In the genomic region with DNA sequence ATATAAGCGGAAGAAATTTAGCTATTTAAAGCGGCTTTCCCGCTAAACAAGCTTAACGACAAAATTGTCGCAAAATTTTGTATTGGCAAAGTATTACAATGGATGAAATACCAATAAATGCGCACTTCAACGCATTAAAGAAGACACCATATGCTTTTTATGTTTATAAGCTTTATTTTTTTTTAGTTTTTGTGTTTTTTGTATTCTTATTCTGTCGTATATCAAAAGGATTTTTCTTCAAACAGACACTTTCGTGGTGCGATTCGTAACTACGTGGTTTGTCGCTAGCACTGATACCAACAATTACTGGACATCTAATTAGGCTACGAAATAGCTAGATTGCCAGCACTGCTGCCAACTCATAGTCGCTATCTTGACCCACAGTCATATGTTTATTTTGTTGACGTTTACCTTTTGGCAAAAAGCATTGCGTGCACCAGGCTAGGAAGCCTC, we compare ENCODE assay signal across 1 fruit fly cellular context.
TF ChIP-seq lines count a peak whose summit lies in the region.

A gene (plus strand): TSS at position 387 of the 453 bp plus-strand sequence.

TF ChIP-seq in whole organism, embryonic, 481 proteins besides CTCF, POLR2A, EP300 and RAD21 (continued from another document and continues in another):
- no peak for TF ChIP-seq CG13287 (GFP tag; IDR thresholded peaks at IDR 0.05; lab: Robert Waterston, UW; ENCODE audit: partially characterized antibody)
- no peak for TF ChIP-seq CG14667 (GFP tag; IDR thresholded peaks at IDR 0.05; lab: Robert Waterston, UW)
- no peak for TF ChIP-seq CG10959 (GFP tag; IDR thresholded peaks at IDR 0.05; lab: Robert Waterston, UW)
- no peak for TF ChIP-seq CG1832 (GFP tag; optimal IDR thresholded peaks at IDR 0.05; lab: Kevin White, UChicago)
- no peak for TF ChIP-seq CG13123 (GFP tag; optimal IDR thresholded peaks at IDR 0.05; lab: Kevin White, UChicago)
- TF ChIP-seq mirr (GFP tag; optimal IDR thresholded peaks at IDR 0.05; lab: Kevin White, UChicago) = no peak
- TF ChIP-seq Ssrp (tag; optimal IDR thresholded peaks at IDR 0.05; lab: Kevin White, UChicago) = peak; percentile 7
- TF ChIP-seq CG15514 (GFP tag; optimal IDR thresholded peaks at IDR 0.05; lab: Kevin White, UChicago) = peak; percentile 52
- TF ChIP-seq jing (GFP tag; optimal IDR thresholded peaks at IDR 0.05; lab: Kevin White, UChicago) = no peak
- no peak for TF ChIP-seq pfk (GFP tag; optimal IDR thresholded peaks at IDR 0.05; lab: Kevin White, UChicago)
- peak; percentile 40 for TF ChIP-seq CG2712 (tag; optimal IDR thresholded peaks at IDR 0.05; lab: Kevin White, UChicago)
- TF ChIP-seq gfzf (GFP tag; optimal IDR thresholded peaks at IDR 0.05; lab: Kevin White, UChicago) = no peak
- TF ChIP-seq tap (tag; optimal IDR thresholded peaks at IDR 0.05; lab: Kevin White, UChicago) = no peak
- TF ChIP-seq ttk (GFP tag; IDR thresholded peaks at IDR 0.05; lab: Robert Waterston, UW) = no peak
- TF ChIP-seq CG34224 (GFP tag; IDR thresholded peaks at IDR 0.05; lab: Robert Waterston, UW; ENCODE audit: partially characterized antibody) = no peak
- TF ChIP-seq Xrp1 (GFP tag; IDR thresholded peaks at IDR 0.05; lab: Robert Waterston, UW) = peak; percentile 31; the same call in 1 of the 2 replicates
- TF ChIP-seq chif (GFP tag; optimal IDR thresholded peaks at IDR 0.05; lab: Kevin White, UChicago) = peak in 1 of 2 experiments; percentile 12
- no peak for TF ChIP-seq CG16813 (GFP tag; IDR thresholded peaks at IDR 0.05; lab: Robert Waterston, UW; ENCODE audit: partially characterized antibody)
- peak; percentile 3 for TF ChIP-seq CG18262 (tag; optimal IDR thresholded peaks at IDR 0.05; lab: Kevin White, UChicago)
- peak; percentile 34 for TF ChIP-seq ems (GFP tag; optimal IDR thresholded peaks at IDR 0.05; lab: Kevin White, UChicago)
- TF ChIP-seq Adf1 (GFP tag; IDR thresholded peaks at IDR 0.05; lab: Robert Waterston, UW) = no peak
- no peak for TF ChIP-seq CG8924 (tag; optimal IDR thresholded peaks at IDR 0.05; lab: Kevin White, UChicago)
- peak; percentile 17 for TF ChIP-seq CG18764 (GFP tag; optimal IDR thresholded peaks at IDR 0.05; lab: Kevin White, UChicago)
- peak; percentile 37 for TF ChIP-seq tx (GFP tag; optimal IDR thresholded peaks at IDR 0.05; lab: Kevin White, UChicago)
- TF ChIP-seq Chrac-16 (GFP tag; optimal IDR thresholded peaks at IDR 0.05; lab: Kevin White, UChicago) = peak; percentile 6
- peak; percentile 30 for TF ChIP-seq YL-1 (GFP tag; optimal IDR thresholded peaks at IDR 0.05; lab: Kevin White, UChicago)
- TF ChIP-seq Med (GFP tag; lab: Kevin White, UChicago) = peak; percentile 81
- TF ChIP-seq pita (GFP tag; optimal IDR thresholded peaks at IDR 0.05; lab: Kevin White, UChicago) = no peak
- peak; percentile 13 for TF ChIP-seq BEAF-32 (GFP tag; optimal IDR thresholded peaks at IDR 0.05; lab: Kevin White, UChicago)
- TF ChIP-seq CG34422 (GFP tag; IDR thresholded peaks at IDR 0.05; lab: Robert Waterston, UW) = peak; percentile 57; the same call in 1 of the 3 replicates
- TF ChIP-seq Gsc (GFP tag; IDR thresholded peaks at IDR 0.05; lab: Robert Waterston, UW) = no peak
- peak; percentile 17 for TF ChIP-seq HLH54F (GFP tag; optimal IDR thresholded peaks at IDR 0.05; lab: Kevin White, UChicago)
- TF ChIP-seq unpg (GFP tag; optimal IDR thresholded peaks at IDR 0.05; lab: Kevin White, UChicago) = no peak
- no peak for TF ChIP-seq Tbp (GFP tag; optimal IDR thresholded peaks at IDR 0.05; lab: Kevin White, UChicago)
- TF ChIP-seq CG10654 (GFP tag; optimal IDR thresholded peaks at IDR 0.05; lab: Kevin White, UChicago) = peak; percentile 8
- TF ChIP-seq HHEX (GFP tag; optimal IDR thresholded peaks at IDR 0.05; lab: Kevin White, UChicago) = no peak
- TF ChIP-seq unc-4 (GFP tag; IDR thresholded peaks at IDR 0.05; lab: Robert Waterston, UW; ENCODE audit: partially characterized antibody) = no peak
- TF ChIP-seq gcm2 (GFP tag; optimal IDR thresholded peaks at IDR 0.05; lab: Kevin White, UChicago) = no peak
- TF ChIP-seq CG2875 (GFP tag; optimal IDR thresholded peaks at IDR 0.05; lab: Kevin White, UChicago) = no peak
- TF ChIP-seq knrl (GFP tag; IDR thresholded peaks at IDR 0.05; lab: Robert Waterston, UW; ENCODE audit: partially characterized antibody) = no peak
- no peak for TF ChIP-seq Six4 (GFP tag; optimal IDR thresholded peaks at IDR 0.05; lab: Kevin White, UChicago)
- TF ChIP-seq CG9932 (GFP tag; IDR thresholded peaks at IDR 0.05; lab: Robert Waterston, UW) = no peak; the same call in 1 of the 2 replicates
- TF ChIP-seq CG12391 (tag; optimal IDR thresholded peaks at IDR 0.05; lab: Kevin White, UChicago) = peak; percentile 46
- TF ChIP-seq lilli (GFP tag; optimal IDR thresholded peaks at IDR 0.05; lab: Kevin White, UChicago) = peak; percentile 53
- TF ChIP-seq CG11696 (GFP tag; IDR thresholded peaks at IDR 0.05; lab: Robert Waterston, UW) = no peak
- TF ChIP-seq Vsx1 (GFP tag; optimal IDR thresholded peaks at IDR 0.05; lab: Kevin White, UChicago) = no peak
- TF ChIP-seq pnt (GFP tag; optimal IDR thresholded peaks at IDR 0.05; lab: Kevin White, UChicago) = peak; percentile 13
- TF ChIP-seq CG4617 (GFP tag; optimal IDR thresholded peaks at IDR 0.05; lab: Kevin White, UChicago; ENCODE audit: borderline replicate concordance) = no peak
- TF ChIP-seq p53 (GFP tag; optimal IDR thresholded peaks at IDR 0.05; lab: Kevin White, UChicago) = no peak
- no peak for TF ChIP-seq Oli (tag; optimal IDR thresholded peaks at IDR 0.05; lab: Kevin White, UChicago)
- no peak for TF ChIP-seq tio (GFP tag; optimal IDR thresholded peaks at IDR 0.05; lab: Kevin White, UChicago)
- TF ChIP-seq grau (tag; optimal IDR thresholded peaks at IDR 0.05; lab: Kevin White, UChicago) = peak; percentile 30
- TF ChIP-seq salm (tag; optimal IDR thresholded peaks at IDR 0.05; lab: Kevin White, UChicago) = no peak
- no peak for TF ChIP-seq Eip74EF (GFP tag; optimal IDR thresholded peaks at IDR 0.05; lab: Kevin White, UChicago)
- TF ChIP-seq her (GFP tag; optimal IDR thresholded peaks at IDR 0.05; lab: Kevin White, UChicago) = no peak
- TF ChIP-seq Hr78 (GFP tag; optimal IDR thresholded peaks at IDR 0.05; lab: Kevin White, UChicago) = no peak
- no peak for TF ChIP-seq CG18011 (GFP tag; optimal IDR thresholded peaks at IDR 0.05; lab: Kevin White, UChicago)
- no peak for TF ChIP-seq jumu (GFP tag; optimal IDR thresholded peaks at IDR 0.05; lab: Kevin White, UChicago)
- no peak for TF ChIP-seq CG17568 (GFP tag; optimal IDR thresholded peaks at IDR 0.05; lab: Kevin White, UChicago)
- TF ChIP-seq CG12942 (GFP tag; optimal IDR thresholded peaks at IDR 0.05; lab: Kevin White, UChicago) = no peak
- no peak for TF ChIP-seq CG6765 (GFP tag; optimal IDR thresholded peaks at IDR 0.05; lab: Kevin White, UChicago)
- TF ChIP-seq CG11398 (GFP tag; optimal IDR thresholded peaks at IDR 0.05; lab: Kevin White, UChicago) = no peak
- no peak for TF ChIP-seq grn (GFP tag; optimal IDR thresholded peaks at IDR 0.05; lab: Kevin White, UChicago)
- no peak for TF ChIP-seq gcm (GFP tag; optimal IDR thresholded peaks at IDR 0.05; lab: Kevin White, UChicago)
- TF ChIP-seq CG32767 (GFP tag; IDR thresholded peaks at IDR 0.05; lab: Robert Waterston, UW) = peak; percentile 8; the same call in 1 of the 2 replicates
- no peak for TF ChIP-seq Dfd (GFP tag; optimal IDR thresholded peaks at IDR 0.05; lab: Kevin White, UChicago)
- peak; percentile 12 for TF ChIP-seq trem (tag; optimal IDR thresholded peaks at IDR 0.05; lab: Kevin White, UChicago)
- TF ChIP-seq Optix (GFP tag; IDR thresholded peaks at IDR 0.05; lab: Robert Waterston, UW) = no peak
- TF ChIP-seq toy (GFP tag; IDR thresholded peaks at IDR 0.05; lab: Robert Waterston, UW) = no peak
- TF ChIP-seq lab (GFP tag; optimal IDR thresholded peaks at IDR 0.05; lab: Kevin White, UChicago) = no peak
- TF ChIP-seq Fer2 (tag; optimal IDR thresholded peaks at IDR 0.05; lab: Kevin White, UChicago) = no peak
- no peak for TF ChIP-seq CG3838 (GFP tag; optimal IDR thresholded peaks at IDR 0.05; lab: Kevin White, UChicago)
- peak; percentile 23 for TF ChIP-seq zen (tag; optimal IDR thresholded peaks at IDR 0.05; lab: Kevin White, UChicago)
- no peak for TF ChIP-seq CG18476 (GFP tag; optimal IDR thresholded peaks at IDR 0.05; lab: Kevin White, UChicago)
- peak; percentile 11 for TF ChIP-seq CG13424 (tag; optimal IDR thresholded peaks at IDR 0.05; lab: Kevin White, UChicago)
- TF ChIP-seq maf-S (GFP tag; optimal IDR thresholded peaks at IDR 0.05; lab: Kevin White, UChicago) = peak; percentile 4
- TF ChIP-seq CG12659 (GFP tag; optimal IDR thresholded peaks at IDR 0.05; lab: Kevin White, UChicago) = peak; percentile 26
- no peak for TF ChIP-seq NFAT (GFP tag; IDR thresholded peaks at IDR 0.05; lab: Robert Waterston, UW)
- TF ChIP-seq ind (GFP tag; optimal IDR thresholded peaks at IDR 0.05; lab: Kevin White, UChicago) = peak; percentile 41
- TF ChIP-seq fru (optimal IDR thresholded peaks at IDR 0.05; lab: Kevin White, UChicago) = no peak
- no peak for TF ChIP-seq BtbVII (GFP tag; optimal IDR thresholded peaks at IDR 0.05; lab: Kevin White, UChicago)
- TF ChIP-seq hb (GFP tag; IDR thresholded peaks at IDR 0.05; lab: Robert Waterston, UW; ENCODE audit: partially characterized antibody) = no peak
- TF ChIP-seq az2 (GFP tag; optimal IDR thresholded peaks at IDR 0.05; lab: Kevin White, UChicago) = peak; percentile 19
- peak; percentile 90 for TF ChIP-seq sens (GFP tag; lab: Kevin White, UChicago)
- peak; percentile 59; the same call in 1 of the 2 replicates for TF ChIP-seq Rfx (GFP tag; IDR thresholded peaks at IDR 0.05; lab: Robert Waterston, UW)
- no peak for TF ChIP-seq CG4328 (GFP tag; optimal IDR thresholded peaks at IDR 0.05; lab: Kevin White, UChicago)
- TF ChIP-seq CG32532 (GFP tag; IDR thresholded peaks at IDR 0.05; lab: Robert Waterston, UW) = peak; percentile 33; the same call in 1 of the 2 replicates
- TF ChIP-seq CG12104 (GFP tag; optimal IDR thresholded peaks at IDR 0.05; lab: Kevin White, UChicago) = no peak
- no peak for TF ChIP-seq CG4404 (GFP tag; IDR thresholded peaks at IDR 0.05; lab: Robert Waterston, UW)
- TF ChIP-seq shn (GFP tag; optimal IDR thresholded peaks at IDR 0.05; lab: Kevin White, UChicago) = no peak
- TF ChIP-seq CG14050 (GFP tag; IDR thresholded peaks at IDR 0.05; lab: Robert Waterston, UW) = no peak
- TF ChIP-seq CrebB (tag; optimal IDR thresholded peaks at IDR 0.05; lab: Kevin White, UChicago) = no peak
- TF ChIP-seq crol (GFP tag; IDR thresholded peaks at IDR 0.05; lab: Robert Waterston, UW) = no peak
- TF ChIP-seq Ptx1 (GFP tag; IDR thresholded peaks at IDR 0.05; lab: Robert Waterston, UW) = peak; percentile 37
- no peak for TF ChIP-seq CG4282 (GFP tag; optimal IDR thresholded peaks at IDR 0.05; lab: Kevin White, UChicago)
- TF ChIP-seq Usf (GFP tag; optimal IDR thresholded peaks at IDR 0.05; lab: Kevin White, UChicago) = no peak
- no peak for TF ChIP-seq Trl (optimal IDR thresholded peaks at IDR 0.05; lab: Kevin White, UChicago)
- TF ChIP-seq Trl (GFP tag; optimal IDR thresholded peaks at IDR 0.05; lab: Kevin White, UChicago) = no peak
- peak; percentile 42 for TF ChIP-seq CG30403 (GFP tag; optimal IDR thresholded peaks at IDR 0.05; lab: Kevin White, UChicago)
- no peak for TF ChIP-seq CG3163 (GFP tag; optimal IDR thresholded peaks at IDR 0.05; lab: Kevin White, UChicago)
- TF ChIP-seq CG8944 (GFP tag; optimal IDR thresholded peaks at IDR 0.05; lab: Kevin White, UChicago) = peak; percentile 1
- peak in 1 of 2 experiments; percentile 13 for TF ChIP-seq bsh (GFP tag; optimal IDR thresholded peaks at IDR 0.05; lab: Kevin White, UChicago)
- no peak for TF ChIP-seq sisA (GFP tag; IDR thresholded peaks at IDR 0.05; lab: Robert Waterston, UW)
- TF ChIP-seq tna (GFP tag; IDR thresholded peaks at IDR 0.05; lab: Robert Waterston, UW; ENCODE audit: partially characterized antibody) = no peak
- TF ChIP-seq Doc3 (GFP tag; IDR thresholded peaks at IDR 0.05; lab: Robert Waterston, UW; ENCODE audit: partially characterized antibody) = no peak
- no peak for TF ChIP-seq CG17186 (GFP tag; optimal IDR thresholded peaks at IDR 0.05; lab: Kevin White, UChicago)
- no peak for TF ChIP-seq CG4820 (GFP tag; optimal IDR thresholded peaks at IDR 0.05; lab: Kevin White, UChicago)
- no peak for TF ChIP-seq CG10274 (GFP tag; optimal IDR thresholded peaks at IDR 0.05; lab: Kevin White, UChicago)
- TF ChIP-seq CG42726 (GFP tag; IDR thresholded peaks at IDR 0.05; lab: Robert Waterston, UW; ENCODE audit: partially characterized antibody) = no peak
- no peak for TF ChIP-seq CG2199 (GFP tag; IDR thresholded peaks at IDR 0.05; lab: Robert Waterston, UW)
- TF ChIP-seq Taf1 (GFP tag; IDR thresholded peaks at IDR 0.05; lab: Robert Waterston, UW) = no peak
- TF ChIP-seq da (GFP tag; optimal IDR thresholded peaks at IDR 0.05; lab: Kevin White, UChicago) = no peak
- TF ChIP-seq CG14965 (GFP tag; optimal IDR thresholded peaks at IDR 0.05; lab: Kevin White, UChicago; ENCODE audit: borderline replicate concordance) = no peak
- TF ChIP-seq phol (tag; optimal IDR thresholded peaks at IDR 0.05; lab: Kevin White, UChicago) = peak; percentile 38
- TF ChIP-seq CHES-1-like (GFP tag; optimal IDR thresholded peaks at IDR 0.05; lab: Kevin White, UChicago) = peak; percentile 42
- TF ChIP-seq CG17912 (GFP tag; optimal IDR thresholded peaks at IDR 0.05; lab: Kevin White, UChicago) = no peak
- no peak for TF ChIP-seq slou (GFP tag; optimal IDR thresholded peaks at IDR 0.05; lab: Kevin White, UChicago)
- TF ChIP-seq ash1 (GFP tag; optimal IDR thresholded peaks at IDR 0.05; lab: Kevin White, UChicago) = no peak
- TF ChIP-seq dimm (GFP tag; IDR thresholded peaks at IDR 0.05; lab: Robert Waterston, UW) = no peak
- no peak for TF ChIP-seq zen2 (GFP tag; IDR thresholded peaks at IDR 0.05; lab: Robert Waterston, UW; ENCODE audit: partially characterized antibody)
- no peak for TF ChIP-seq kah (GFP tag; optimal IDR thresholded peaks at IDR 0.05; lab: Kevin White, UChicago)
- no peak for TF ChIP-seq CG15011 (GFP tag; optimal IDR thresholded peaks at IDR 0.05; lab: Kevin White, UChicago)
- TF ChIP-seq dmrt99B (tag; optimal IDR thresholded peaks at IDR 0.05; lab: Kevin White, UChicago) = no peak
- TF ChIP-seq tll (GFP tag; optimal IDR thresholded peaks at IDR 0.05; lab: Kevin White, UChicago) = peak; percentile 67 to 72
- TF ChIP-seq CG13296 (GFP tag; optimal IDR thresholded peaks at IDR 0.05; lab: Kevin White, UChicago) = no peak
- peak; percentile 18 for TF ChIP-seq CoRest (tag; optimal IDR thresholded peaks at IDR 0.05; lab: Kevin White, UChicago)
- no peak for TF ChIP-seq Dek (tag; optimal IDR thresholded peaks at IDR 0.05; lab: Kevin White, UChicago)
- TF ChIP-seq CG9817 (tag; optimal IDR thresholded peaks at IDR 0.05; lab: Kevin White, UChicago) = no peak
- TF ChIP-seq ap (GFP tag; IDR thresholded peaks at IDR 0.05; lab: Robert Waterston, UW) = no peak
- no peak for TF ChIP-seq CG1529 (GFP tag; optimal IDR thresholded peaks at IDR 0.05; lab: Kevin White, UChicago)
